Fruit fly (Drosophila melanogaster) S2 (cell line): Measurements from ENCODE around the gene CG14007.

Experiments used
- CG8478 ChIP-seq: fragments of >200 bp; optimal IDR thresholded peaks from 2 replicates; lab custom pipeline; 2018
- CTCF ChIP-seq, 2 experiments: fragments of >200 bp; optimal IDR thresholded peaks; 2 replicates each; lab custom pipeline; 2018

The CG14007 gene

DNA sequence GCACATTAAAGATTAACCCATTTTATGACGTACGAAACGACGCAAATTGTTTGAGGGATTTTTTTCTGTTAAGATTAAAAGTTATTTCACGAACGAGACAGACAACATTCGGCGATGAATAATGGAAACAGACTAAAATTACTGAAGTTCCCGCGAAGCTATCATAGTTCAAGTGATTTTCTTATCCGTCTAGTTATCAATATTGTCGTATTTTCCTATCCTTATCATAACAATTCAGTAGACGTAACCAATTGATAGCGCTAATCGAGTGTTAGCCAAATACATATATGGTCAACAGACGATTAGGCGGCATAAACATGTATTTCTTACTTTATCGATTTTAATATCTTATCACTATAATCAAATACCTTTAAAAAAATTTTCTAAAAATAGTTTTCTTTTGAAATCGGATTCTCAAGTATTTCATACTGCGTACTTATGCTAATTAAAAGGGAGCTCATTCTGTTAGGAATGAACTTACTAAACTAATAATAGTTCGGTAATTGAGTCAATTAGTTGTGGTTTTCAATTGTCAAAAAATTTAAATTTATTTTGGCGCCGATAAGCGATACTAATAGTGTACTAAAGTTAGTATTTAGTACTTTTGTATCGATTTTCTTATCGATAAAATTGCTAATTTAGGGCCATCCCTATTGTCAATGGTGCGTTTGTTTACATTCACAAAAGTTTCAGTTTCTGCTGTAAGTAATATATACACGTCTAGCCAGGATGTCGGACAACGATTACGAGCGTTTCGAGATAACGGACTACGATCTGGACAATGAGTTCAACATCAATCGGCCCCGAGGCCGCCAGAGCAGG is 4.1 kb upstream of the CG14007 start, which contains the start of the genes CG11149 and sip1:
TSS of gene CG11149 (minus strand) at position 493 of the 822 bp plus-strand sequence.
TSS of gene sip1 (plus strand) at position 645 of the 822 bp plus-strand sequence.
- TF ChIP-seq CTCF (optimal IDR thresholded peaks at IDR 0.05; lab: Kevin White, UChicago): no peak
- no peak for TF ChIP-seq CG8478 (lab: Kevin White, UChicago)

DNA sequence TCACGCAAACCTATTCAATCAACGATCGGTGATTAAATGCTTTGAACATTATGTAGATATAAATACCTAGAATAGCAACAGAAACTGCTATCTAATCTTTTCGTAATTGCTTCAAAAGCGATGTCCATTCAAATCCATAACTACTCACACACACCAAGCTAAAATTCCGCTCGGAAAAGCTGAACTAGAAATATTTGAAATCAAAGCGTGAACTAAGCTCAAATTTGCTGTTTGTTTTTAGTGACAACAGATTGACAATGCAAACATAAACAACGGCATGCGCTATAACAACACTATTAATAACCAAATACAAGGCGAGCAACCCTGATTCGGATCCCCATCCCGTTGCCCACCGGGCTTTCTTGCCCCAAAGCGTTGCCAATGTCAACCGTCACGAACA is 10.4 kb downstream of the CG14007 start, which contains the start of gene CG7236:
TSS of gene CG7236 (plus strand) at position 301 of the 400 bp plus-strand sequence.
- TF ChIP-seq CG8478 (lab: Kevin White, UChicago) (no peak), CTCF (optimal IDR thresholded peaks at IDR 0.05; lab: Kevin White, UChicago) (no peak)

- TF ChIP-seq CG8478 (lab: Kevin White, UChicago) (no peak), CTCF (optimal IDR thresholded peaks at IDR 0.05; lab: Kevin White, UChicago) (no peak)
Measured at dm6 chr2L:5678282-5678681, 38.2 kb downstream of the CG14007 start, which contains the start of gene CG12511. CG12511 (plus strand) TSS chr2L:5678582.
